Fruit fly (Drosophila melanogaster): ENCODE data around the gene dos.

The dos gene

DNA sequence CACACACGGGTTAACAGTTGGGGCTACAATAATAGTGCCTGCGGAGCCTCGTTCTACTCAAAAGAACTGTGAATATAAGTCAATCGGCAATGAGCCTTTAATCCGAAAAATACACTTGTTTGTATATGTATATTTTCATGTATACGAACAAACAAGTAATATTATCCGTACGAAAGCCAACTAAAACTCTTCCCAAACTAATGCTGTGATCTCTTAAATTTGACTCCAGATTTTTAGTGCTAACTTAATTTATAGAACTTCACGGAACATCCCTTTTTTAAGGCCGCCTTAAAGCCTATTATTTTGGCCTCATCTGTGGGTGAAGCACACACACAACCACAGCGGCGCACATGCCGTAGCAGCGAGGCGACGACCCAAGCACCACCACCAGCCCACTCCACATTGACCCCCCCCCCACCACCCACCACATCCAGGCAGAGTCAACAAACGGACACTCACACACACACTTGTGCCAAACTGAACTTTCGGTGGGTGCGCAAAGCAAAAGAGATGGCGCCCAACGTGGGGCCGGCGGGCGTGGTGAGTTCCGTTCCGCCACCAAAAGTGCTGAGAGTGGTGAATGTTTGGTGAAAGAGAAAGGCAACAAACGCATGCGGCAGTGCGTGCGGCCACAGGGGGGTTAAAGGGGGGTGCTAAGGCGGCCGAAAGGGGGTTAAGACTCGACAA lies 5.0 kb upstream of the dos start (continued):
- TF ChIP-seq CG9932 (GFP tag; IDR thresholded peaks at IDR 0.05) (peak; percentile 35; the same call in 1 of the 2 replicates), CG2120 (GFP tag; optimal IDR thresholded peaks at IDR 0.05) (peak; percentile 87), CG12769 (tag; optimal IDR thresholded peaks at IDR 0.05) (peak; percentile 80), Dll (GFP tag; IDR thresholded peaks at IDR 0.05; ENCODE audit: partially characterized antibody) (no peak), CG15514 (GFP tag; optimal IDR thresholded peaks at IDR 0.05) (peak; percentile 63), Hr39 (optimal IDR thresholded peaks at IDR 0.05) (no peak), tx (GFP tag; optimal IDR thresholded peaks at IDR 0.05) (peak; percentile 61), stwl (tag; optimal IDR thresholded peaks at IDR 0.05) (no peak), h (optimal IDR thresholded peaks at IDR 0.05) (no peak), Fer2 (tag; optimal IDR thresholded peaks at IDR 0.05) (peak; percentile 42), Taf1 (GFP tag; IDR thresholded peaks at IDR 0.05) (no peak), stc (GFP tag; IDR thresholded peaks at IDR 0.05) (peak; percentile 67), CG4617 (GFP tag; optimal IDR thresholded peaks at IDR 0.05; ENCODE audit: borderline replicate concordance) (peak; percentile 40), Hr78 (GFP tag; optimal IDR thresholded peaks at IDR 0.05) (peak in 1 of 2 experiments; percentile 95), lilli (GFP tag; optimal IDR thresholded peaks at IDR 0.05) (peak; percentile 70), Ets65A (GFP tag) (peak; percentile 96), CG4730 (GFP tag; IDR thresholded peaks at IDR 0.05) (peak; percentile 48), CG7928 (GFP tag; optimal IDR thresholded peaks at IDR 0.05) (peak; percentile 7), CG32532 (GFP tag; IDR thresholded peaks at IDR 0.05) (peak; percentile 67; the same call in 1 of the 2 replicates), sna (GFP tag; IDR thresholded peaks at IDR 0.05; ENCODE audit: partially characterized antibody) (0 out of 2 replicates have a peak, but pooled peaks have one; percentile 33), CG10654 (GFP tag; optimal IDR thresholded peaks at IDR 0.05) (peak; percentile 65), sens-2 (GFP tag; IDR thresholded peaks at IDR 0.05) (no peak), br (optimal IDR thresholded peaks at IDR 0.05) (no peak), tgo (GFP tag; IDR thresholded peaks at IDR 0.05) (peak; percentile 77; the same call in 2 of the 3 replicates), Side (GFP tag; optimal IDR thresholded peaks at IDR 0.05) (peak; percentile 50), CG16863 (GFP tag; optimal IDR thresholded peaks at IDR 0.05) (peak; percentile 68), oc (tag; optimal IDR thresholded peaks at IDR 0.05) (peak; percentile 46), rib (GFP tag; IDR thresholded peaks at IDR 0.05) (peak; percentile 46; the same call in 1 of the 2 replicates), CG16779 (GFP tag; IDR thresholded peaks at IDR 0.05) (no peak), ci (GFP tag; IDR thresholded peaks at IDR 0.05) (peak; percentile 17; the same call in 2 of the 3 replicates), CG42726 (GFP tag; IDR thresholded peaks at IDR 0.05; ENCODE audit: partially characterized antibody) (no peak), Mes4 (GFP tag; optimal IDR thresholded peaks at IDR 0.05) (peak; percentile 77), fd64A (GFP tag; optimal IDR thresholded peaks at IDR 0.05) (peak; percentile 79), Atf3 (GFP tag; optimal IDR thresholded peaks at IDR 0.05) (peak; percentile 36), lov (optimal IDR thresholded peaks at IDR 0.05) (no peak), lov (GFP tag; IDR thresholded peaks at IDR 0.05) (peak; percentile 65; the same call in 1 of the 3 replicates), luna (GFP tag; optimal IDR thresholded peaks at IDR 0.05) (no peak), Sry-β (GFP tag; optimal IDR thresholded peaks at IDR 0.05) (peak; percentile 35), Dip2 (GFP tag; IDR thresholded peaks at IDR 0.05) (0 out of 2 replicates have a peak, but pooled peaks have one; percentile 13), CG4328 (GFP tag; optimal IDR thresholded peaks at IDR 0.05) (peak; percentile 15), ara (GFP tag; IDR thresholded peaks at IDR 0.05) (0 out of 2 replicates have a peak, but pooled peaks have one; percentile 37), az2 (GFP tag; optimal IDR thresholded peaks at IDR 0.05) (peak; percentile 82), vfl (GFP tag; optimal IDR thresholded peaks at IDR 0.05) (peak; percentile 32), fd3F (GFP tag; optimal IDR thresholded peaks at IDR 0.05) (peak; percentile 65), Med (GFP tag) (peak; percentile 92), CG15269 (tag; optimal IDR thresholded peaks at IDR 0.05) (peak; percentile 89), gt (GFP tag; IDR thresholded peaks at IDR 0.05) (peak; percentile 37; the same call in 1 of the 2 replicates), wdn (GFP tag; IDR thresholded peaks at IDR 0.05) (0 out of 2 replicates have a peak, but pooled peaks have one; percentile 22), scrt (GFP tag; optimal IDR thresholded peaks at IDR 0.05) (peak; percentile 69), CG17612 (GFP tag; IDR thresholded peaks at IDR 0.05) (no peak), ash1 (GFP tag; optimal IDR thresholded peaks at IDR 0.05) (peak; percentile 22)
